Fruit fly (Drosophila melanogaster) whole organism: ENCODE results near the gene CG5808.

ENCODE experiments used
- CG8478 ChIP-seq: fragments of >200 bp; optimal IDR thresholded peaks from 2 replicates; lab custom pipeline; 2018; ENCODE audit warnings: inconsistent platforms
- EcR ChIP-seq, 2 experiments: fragments of >200 bp; optimal IDR thresholded peaks; 2 replicates each; lab custom pipeline; 2017; ENCODE audit warnings: missing biosample characterization in 2 of 2, missing genetic modification characterization in 2 of 2, missing genetic modification reagents in 2 of 2
- pan ChIP-seq: fragments of >200 bp; optimal IDR thresholded peaks from 2 replicates; lab custom pipeline; 2017
- psq ChIP-seq: fragments of >200 bp; optimal IDR thresholded peaks from 2 replicates; lab custom pipeline; 2017
- usp ChIP-seq: fragments of >200 bp; optimal IDR thresholded peaks from 2 replicates; lab custom pipeline; 2017; ENCODE audit warnings: missing biosample characterization, missing genetic modification characterization, mixed read lengths

DNA sequence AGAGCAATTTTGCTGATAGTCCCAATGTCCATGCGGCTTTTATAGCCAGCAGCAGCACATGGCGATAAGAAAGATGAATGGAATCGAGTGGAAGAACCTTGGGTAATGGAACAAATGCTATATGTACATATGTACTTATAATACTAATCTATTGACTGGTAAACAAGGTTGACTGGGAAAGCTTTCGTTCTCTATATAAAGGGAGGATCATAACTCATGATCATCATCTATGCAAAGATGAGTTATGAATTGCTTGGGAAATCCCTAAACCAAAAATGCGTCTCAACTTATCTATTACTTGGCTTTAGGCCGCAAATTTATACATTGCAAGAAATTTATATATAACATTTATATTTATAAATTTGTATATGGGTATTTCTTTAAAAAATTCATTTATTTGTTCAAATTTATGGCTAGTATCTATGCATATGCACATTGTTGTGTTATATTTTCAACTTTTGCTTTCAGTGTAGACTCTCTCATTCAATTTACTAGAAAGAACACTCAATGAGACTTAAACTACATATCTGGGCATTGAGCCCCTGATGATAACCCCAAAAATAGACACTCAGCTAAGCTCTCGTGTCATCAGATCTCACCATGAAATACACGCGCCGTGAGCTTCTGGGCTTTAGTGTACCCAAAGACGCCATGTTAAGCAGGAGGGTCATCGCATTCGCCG is 48.1 kb upstream of the CG5808 start, which contains the start of the genes Srg1 and Elal:
- TF ChIP-seq CG8478 (lab: Kevin White, UChicago) (no peak), EcR (GFP tag; optimal IDR thresholded peaks at IDR 0.05; lab: Kevin White, UChicago) (no peak), psq (lab: Kevin White, UChicago) (no peak), pan (lab: Kevin White, UChicago) (no peak), usp (GFP tag; lab: Kevin White, UChicago) (no peak)
